Worm (Caenorhabditis elegans) whole organism, L1 larva: ENCODE results near the gene C36B7.1.

ENCODE experiments used
- efl-1 ChIP-seq, 4 experiments: fragments of 150-350 bp; optimal IDR thresholded peaks in 3 of 4; peaks in 1 of 4; 1 replicate in 1 of 4; 2 replicates in 3 of 4; lab custom pipeline; 2014; ENCODE audit warnings: missing biosample characterization in 2 of 4, missing genetic modification characterization in 2 of 4, missing genetic modification reagents in 2 of 4
- fkh-10 ChIP-seq: sonication (generic microtip); optimal IDR thresholded peaks from 2 replicates; lab custom pipeline; 2017; ENCODE audit warnings: missing biosample characterization, missing genetic modification reagents, missing genetic modification characterization
- fos-1 ChIP-seq: fragments of 150-350 bp; optimal IDR thresholded peaks from 2 replicates; lab custom pipeline; 2014; ENCODE audit warnings: missing biosample characterization, missing genetic modification characterization
- mep-1 ChIP-seq: fragments of 150-350 bp; optimal IDR thresholded peaks from 2 replicates; lab custom pipeline; 2014; ENCODE audit warnings: missing biosample characterization, missing genetic modification characterization
- pqm-1 ChIP-seq: sonication (generic microtip); optimal IDR thresholded peaks from 3 replicates; lab custom pipeline; 2017; ENCODE audit warnings: missing biosample characterization, missing genetic modification characterization
- tbx-2 ChIP-seq: sonication (generic microtip); optimal IDR thresholded peaks from 2 replicates; lab custom pipeline; 2016; ENCODE audit warnings: missing genetic modification characterization, missing compliant biosample characterization
- unc-62 ChIP-seq: fragments of 150-350 bp; optimal IDR thresholded peaks from 2 replicates; lab custom pipeline; 2014; ENCODE audit warnings: missing biosample characterization, missing genetic modification reagents, missing genetic modification characterization
- ztf-4 ChIP-seq: fragments of 150-350 bp; optimal IDR thresholded peaks from 2 replicates; lab custom pipeline; 2014; ENCODE audit warnings: missing biosample characterization, missing genetic modification characterization

- TF ChIP-seq unc-62 (GFP tag; lab: Kevin White, UChicago) (no peak), mep-1 (tag; lab: Kevin White, UChicago) (no peak), fkh-10 (GFP tag; lab: Kevin White, UChicago) (no peak), fos-1 (tag; lab: Kevin White, UChicago) (no peak), tbx-2 (tag; lab: Kevin White, UChicago) (no peak), pqm-1 (tag; lab: Kevin White, UChicago) (no peak), efl-1 (optimal IDR thresholded peaks at IDR 0.05; lab: Kevin White, UChicago) (no peak), efl-1 (GFP tag; optimal IDR thresholded peaks at IDR 0.05 in 1 of 2; lab: Kevin White, UChicago) (no peak), ztf-4 (tag; lab: Kevin White, UChicago) (no peak)
Observed at ce11 chrX:7131206-7131605, 18.5 kb downstream of the C36B7.1 start.
